Fruit fly (Drosophila melanogaster) whole organism: ENCODE measurements around the gene Hsc70-1.

Experiments
- CG8478 ChIP-seq: fragments of >200 bp; optimal IDR thresholded peaks from 2 replicates; lab custom pipeline; 2018; ENCODE audit warnings: inconsistent platforms
- Dll ChIP-seq: fragments of >200 bp; optimal IDR thresholded peaks from 2 replicates; lab custom pipeline; 2017
- EcR ChIP-seq, 2 experiments: fragments of >200 bp; optimal IDR thresholded peaks; 2 replicates each; lab custom pipeline; 2017; ENCODE audit warnings: missing biosample characterization in 2 of 2, missing genetic modification characterization in 2 of 2, missing genetic modification reagents in 2 of 2
- pan ChIP-seq: fragments of >200 bp; optimal IDR thresholded peaks from 2 replicates; lab custom pipeline; 2017
- psq ChIP-seq: fragments of >200 bp; optimal IDR thresholded peaks from 2 replicates; lab custom pipeline; 2017
- usp ChIP-seq: fragments of >200 bp; optimal IDR thresholded peaks from 2 replicates; lab custom pipeline; 2017; ENCODE audit warnings: missing biosample characterization, missing genetic modification characterization, mixed read lengths

The Hsc70-1 gene

dm6 chr3L:13951564-13951963 lies 22.3 kb upstream of the Hsc70-1 start:
- no peak for TF ChIP-seq Dll (lab: Kevin White, UChicago)
- no peak for TF ChIP-seq usp (GFP tag; lab: Kevin White, UChicago)
- TF ChIP-seq pan (lab: Kevin White, UChicago), result no peak
- TF ChIP-seq CG8478 (lab: Kevin White, UChicago), result no peak
- no peak for TF ChIP-seq psq (lab: Kevin White, UChicago)

dm6 chr3L:13952484-13953048 lies 21.3 kb upstream of the Hsc70-1 start:
- TF ChIP-seq Dll (lab: Kevin White, UChicago) (no peak), psq (lab: Kevin White, UChicago) (no peak), pan (lab: Kevin White, UChicago) (no peak), CG8478 (lab: Kevin White, UChicago) (no peak), EcR (GFP tag; optimal IDR thresholded peaks at IDR 0.05; lab: Kevin White, UChicago) (no peak), usp (GFP tag; lab: Kevin White, UChicago) (no peak)

DNA sequence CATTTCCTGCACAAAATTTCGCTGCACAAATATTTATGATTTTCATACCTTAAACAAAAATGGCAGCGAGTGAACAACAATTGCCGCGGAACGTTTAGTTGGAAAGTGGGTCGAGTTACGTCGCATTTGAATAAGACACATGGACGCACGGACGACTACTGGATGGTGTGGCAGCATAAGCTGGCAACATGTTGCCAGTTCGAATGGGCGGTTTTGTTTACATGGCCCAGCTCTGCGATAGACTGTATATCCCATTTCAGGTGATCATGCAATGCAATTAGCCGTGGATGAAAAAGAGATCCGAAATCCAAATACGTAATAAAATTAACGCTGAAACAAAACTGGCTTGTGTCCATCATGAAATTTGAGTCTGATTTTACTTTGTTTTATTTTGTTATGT lies 17.2 kb upstream of the Hsc70-1 start:
- no peak for TF ChIP-seq CG8478 (lab: Kevin White, UChicago)
- no peak for TF ChIP-seq Dll (lab: Kevin White, UChicago)
- TF ChIP-seq pan (lab: Kevin White, UChicago), result no peak
- TF ChIP-seq usp (GFP tag; lab: Kevin White, UChicago), result no peak
- no peak for TF ChIP-seq psq (lab: Kevin White, UChicago)
- no peak for TF ChIP-seq EcR (GFP tag; optimal IDR thresholded peaks at IDR 0.05; lab: Kevin White, UChicago)

DNA sequence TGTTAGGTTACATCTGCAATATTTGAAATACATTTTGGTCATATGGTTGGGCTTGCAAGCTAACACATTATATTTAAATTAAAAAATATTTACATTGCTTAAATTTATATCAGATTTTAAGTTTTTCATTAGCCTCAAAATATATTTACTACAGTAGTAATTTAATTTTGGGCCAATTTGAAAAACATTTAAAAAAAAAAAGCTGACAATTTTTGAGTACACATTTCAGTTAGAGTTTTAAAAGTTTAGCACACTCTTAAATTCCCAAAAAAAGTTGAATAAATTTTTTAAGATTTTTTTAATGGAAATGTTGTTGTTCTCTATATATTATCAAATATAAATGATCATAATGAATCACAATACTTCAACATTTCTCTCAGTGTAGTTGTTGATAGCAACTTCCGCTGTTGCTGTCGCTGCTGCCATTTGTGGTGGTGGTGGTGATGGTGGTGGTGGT lies 16.6 kb upstream of the Hsc70-1 start:
- TF ChIP-seq EcR (GFP tag; optimal IDR thresholded peaks at IDR 0.05; lab: Kevin White, UChicago) (no peak), CG8478 (lab: Kevin White, UChicago) (no peak), usp (GFP tag; lab: Kevin White, UChicago) (no peak)

DNA sequence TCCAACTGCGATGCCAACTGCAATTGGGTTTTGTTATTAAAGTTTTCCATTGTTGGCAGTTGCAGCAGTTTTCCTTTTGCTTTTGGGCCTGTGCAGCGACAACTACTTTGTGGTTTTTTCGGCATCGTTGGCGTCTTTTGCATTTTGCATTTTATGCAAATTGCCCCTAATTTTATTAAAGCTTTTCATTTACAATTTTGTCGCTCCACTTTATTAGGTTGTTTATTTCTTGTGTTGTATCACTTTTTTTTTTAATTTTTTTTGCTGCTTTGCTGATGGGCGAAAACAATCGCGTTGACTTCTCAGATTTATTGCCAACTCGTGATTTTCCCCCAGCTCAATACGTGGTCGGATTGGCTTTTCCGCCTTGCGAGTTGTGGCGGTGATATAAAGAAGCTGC lies 16.1 kb upstream of the Hsc70-1 start:
- TF ChIP-seq usp (GFP tag; lab: Kevin White, UChicago), result no peak
- no peak for TF ChIP-seq psq (lab: Kevin White, UChicago)
- TF ChIP-seq pan (lab: Kevin White, UChicago), result no peak
- no peak for TF ChIP-seq EcR (GFP tag; optimal IDR thresholded peaks at IDR 0.05; lab: Kevin White, UChicago)
- TF ChIP-seq CG8478 (lab: Kevin White, UChicago), result no peak
- no peak for TF ChIP-seq Dll (lab: Kevin White, UChicago)

dm6 chr3L:13964635-13965501 lies 9.0 kb upstream of the Hsc70-1 start, which contains the start of the genes Meics, Nxf3 and ssp2:
Gene Meics, minus strand, starts transcription at chr3L:13964702.
Gene Nxf3, plus strand, starts transcription at chr3L:13965203.
Gene ssp2, plus strand, starts transcription at chr3L:13965203.
- TF ChIP-seq CG8478 (lab: Kevin White, UChicago) (no peak), usp (GFP tag; lab: Kevin White, UChicago) (no peak), Dll (lab: Kevin White, UChicago) (no peak), psq (lab: Kevin White, UChicago) (no peak), EcR (GFP tag; optimal IDR thresholded peaks at IDR 0.05; lab: Kevin White, UChicago) (no peak)

- TF ChIP-seq CG8478 (lab: Kevin White, UChicago) (no peak), pan (lab: Kevin White, UChicago) (no peak), psq (lab: Kevin White, UChicago) (no peak), usp (GFP tag; lab: Kevin White, UChicago) (no peak)
These were observed 8.4 kb upstream of the Hsc70-1 start for dm6 chr3L:13965502-13965843.

DNA sequence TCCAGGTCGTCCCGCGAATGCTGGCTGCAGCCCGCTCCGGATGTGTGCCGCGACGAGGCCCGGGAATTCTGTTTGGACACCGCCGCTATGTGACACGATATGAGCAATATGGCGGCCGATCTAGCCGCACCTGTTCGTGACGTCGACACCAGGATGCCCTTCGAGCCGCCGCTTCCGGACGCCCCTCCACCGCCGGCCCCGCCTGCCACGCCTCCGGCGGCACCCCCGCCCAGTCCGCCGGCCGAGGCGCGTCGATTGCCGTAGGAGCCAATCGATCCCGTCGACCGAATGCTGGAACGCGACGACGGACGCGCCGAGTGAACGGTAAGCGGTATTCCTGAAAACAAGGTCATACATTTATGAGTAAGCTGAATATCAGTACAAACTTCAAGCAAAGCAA lies 8.7 kb downstream of the Hsc70-1 start:
- TF ChIP-seq Dll (lab: Kevin White, UChicago) (no peak), EcR (GFP tag; optimal IDR thresholded peaks at IDR 0.05; lab: Kevin White, UChicago) (no peak), CG8478 (lab: Kevin White, UChicago) (no peak), psq (lab: Kevin White, UChicago) (no peak), usp (GFP tag; lab: Kevin White, UChicago) (no peak), pan (lab: Kevin White, UChicago) (no peak)

DNA sequence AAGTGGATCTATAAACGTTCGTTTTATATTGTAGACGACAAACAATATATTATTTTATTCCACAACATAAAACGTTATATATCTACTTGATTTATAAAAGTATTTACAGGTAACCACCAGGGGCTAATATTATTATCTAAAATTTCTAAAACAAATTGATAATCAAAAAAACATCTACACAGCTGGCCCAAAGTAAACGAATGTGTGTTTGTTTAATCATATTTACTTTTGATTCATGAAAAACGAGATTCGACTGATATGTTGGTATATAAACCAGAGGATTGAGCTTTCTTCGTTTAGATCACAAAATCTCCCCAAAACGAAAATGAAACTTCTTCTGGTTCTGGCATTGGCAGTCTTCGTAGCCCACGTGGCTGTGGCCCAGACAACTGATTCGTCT lies 12.5 kb downstream of the Hsc70-1 start, which contains the start of gene CG17362:
Gene CG17362, plus strand, starts transcription at position 291 of the 400 bp plus-strand sequence.
- TF ChIP-seq CG8478 (lab: Kevin White, UChicago) (no peak), psq (lab: Kevin White, UChicago) (no peak), Dll (lab: Kevin White, UChicago) (no peak), EcR (GFP tag; optimal IDR thresholded peaks at IDR 0.05; lab: Kevin White, UChicago) (no peak), usp (GFP tag; lab: Kevin White, UChicago) (no peak), pan (lab: Kevin White, UChicago) (no peak)

DNA sequence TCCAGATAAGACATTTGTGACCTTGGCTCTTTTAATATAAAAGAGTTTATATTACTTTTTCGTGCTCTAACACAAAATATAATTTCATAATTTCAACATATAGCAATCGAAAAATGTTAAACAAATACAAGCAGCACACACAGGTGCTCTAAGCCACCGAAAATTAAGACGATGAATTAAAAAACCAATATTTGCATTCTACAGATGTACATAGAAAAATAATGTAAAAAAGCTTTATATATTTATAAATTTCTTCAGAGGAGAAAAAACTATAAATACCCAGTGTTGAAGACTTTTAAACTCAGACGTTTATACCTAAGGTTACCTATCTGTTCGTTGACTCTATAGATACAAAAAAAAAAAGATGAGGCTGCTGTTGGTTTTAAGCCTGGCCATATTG lies 13.7 kb downstream of the Hsc70-1 start, which contains the start of gene CG9040:
Gene CG9040, plus strand, starts transcription at position 301 of the 400 bp plus-strand sequence.
- TF ChIP-seq CG8478 (lab: Kevin White, UChicago) (no peak), Dll (lab: Kevin White, UChicago) (no peak), EcR (GFP tag; optimal IDR thresholded peaks at IDR 0.05; lab: Kevin White, UChicago) (no peak), usp (GFP tag; lab: Kevin White, UChicago) (no peak), pan (lab: Kevin White, UChicago) (no peak), psq (lab: Kevin White, UChicago) (no peak)

DNA sequence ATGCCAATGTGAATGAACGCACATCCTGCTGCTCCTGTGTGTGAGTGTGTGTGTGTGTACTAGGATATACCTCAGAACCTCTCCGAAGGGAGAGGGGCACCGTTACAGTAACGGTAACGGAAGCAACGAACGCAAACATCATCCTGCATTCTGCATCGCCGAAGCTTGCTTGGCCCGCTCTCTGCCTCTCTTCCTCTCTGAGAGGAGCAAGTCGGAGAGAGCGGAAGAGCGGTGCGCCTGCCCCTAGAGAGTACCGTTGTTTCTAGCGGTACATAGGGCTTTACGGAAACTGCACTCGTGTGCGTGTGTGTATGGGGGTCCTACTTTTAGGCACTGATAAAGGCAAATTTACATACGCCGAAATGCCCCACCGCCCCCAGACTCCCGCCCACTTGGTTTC lies 17.5 kb downstream of the Hsc70-1 start:
- no peak for TF ChIP-seq CG8478 (lab: Kevin White, UChicago)
- no peak for TF ChIP-seq usp (GFP tag; lab: Kevin White, UChicago)
- no peak for TF ChIP-seq EcR (GFP tag; optimal IDR thresholded peaks at IDR 0.05; lab: Kevin White, UChicago)
- no peak for TF ChIP-seq psq (lab: Kevin White, UChicago)
- no peak for TF ChIP-seq Dll (lab: Kevin White, UChicago)
- TF ChIP-seq pan (lab: Kevin White, UChicago), result no peak
